Worm (Caenorhabditis elegans): ENCODE data around the gene W03G11.4.

The W03G11.4 gene

ce11 chrX:12095200-12095599 is 2.3 kb upstream of the W03G11.4 start:
- TF ChIP-seq pag-3 (tag; optimal IDR thresholded peaks at IDR 0.05; ENCODE audit: borderline replicate concordance) (no peak), elt-2 (tag; optimal IDR thresholded peaks at IDR 0.05) (no peak), pat-9 (tag; optimal IDR thresholded peaks at IDR 0.05) (no peak), unc-3 (GFP tag; conservative IDR thresholded peaks at IDR 0.05) (no peak), unc-3 (tag; optimal IDR thresholded peaks at IDR 0.05) (no peak), nfya-1 (tag; optimal IDR thresholded peaks at IDR 0.05) (no peak), C38D4.7 (GFP tag; optimal IDR thresholded peaks at IDR 0.05) (no peak), ceh-2 (tag; optimal IDR thresholded peaks at IDR 0.05) (no peak), gmeb-2 (tag; optimal IDR thresholded peaks at IDR 0.05) (no peak)

- TF ChIP-seq fkh-6 (tag; optimal IDR thresholded peaks at IDR 0.05) (no peak), syd-9 (tag; optimal IDR thresholded peaks at IDR 0.05) (no peak), tbx-7 (tag; optimal IDR thresholded peaks at IDR 0.05) (no peak), nhr-11 (tag; optimal IDR thresholded peaks at IDR 0.05) (no peak), elt-4 (tag; optimal IDR thresholded peaks at IDR 0.05) (no peak), ztf-16 (tag; optimal IDR thresholded peaks at IDR 0.05) (no peak), unc-3 (GFP tag; conservative IDR thresholded peaks at IDR 0.05) (no peak), unc-3 (tag; optimal IDR thresholded peaks at IDR 0.05) (no peak), pros-1 (tag; optimal IDR thresholded peaks at IDR 0.05) (no peak), fkh-10 (GFP tag; optimal IDR thresholded peaks at IDR 0.05) (no peak), pax-1 (tag; optimal IDR thresholded peaks at IDR 0.05) (no peak)
These were observed 1.0 kb upstream of the W03G11.4 start for ce11 chrX:12093992-12094391.

- TF ChIP-seq hlh-15 (tag; optimal IDR thresholded peaks at IDR 0.05) (no peak), C38D4.7 (GFP tag; optimal IDR thresholded peaks at IDR 0.05) (no peak), ttx-3 (tag; optimal IDR thresholded peaks at IDR 0.05) (no peak), npax-4 (tag; optimal IDR thresholded peaks at IDR 0.05) (no peak), ceh-19 (GFP tag; optimal IDR thresholded peaks at IDR 0.05) (no peak), fkh-6 (tag; optimal IDR thresholded peaks at IDR 0.05) (no peak), nfya-1 (tag; optimal IDR thresholded peaks at IDR 0.05) (no peak), pha-4 (tag; optimal IDR thresholded peaks at IDR 0.05) (no peak), unc-55 (GFP tag; optimal IDR thresholded peaks at IDR 0.05) (no peak), pqm-1 (tag; optimal IDR thresholded peaks at IDR 0.05) (no peak), syd-9 (tag; optimal IDR thresholded peaks at IDR 0.05) (no peak)
These were observed 322 bp downstream of the W03G11.4 start for ce11 chrX:12092621-12093020.

ce11 chrX:12086297-12086696 is 6.6 kb downstream of the W03G11.4 start:
- TF ChIP-seq pag-3 (tag; optimal IDR thresholded peaks at IDR 0.05; ENCODE audit: borderline replicate concordance) (no peak), ceh-31 (tag; optimal IDR thresholded peaks at IDR 0.05) (peak; percentile 61), ref-2 (tag; optimal IDR thresholded peaks at IDR 0.05) (no peak), tbx-7 (tag; optimal IDR thresholded peaks at IDR 0.05) (no peak), ceh-45 (GFP tag; IDR thresholded peaks at IDR 0.05) (no peak), hlh-15 (tag; optimal IDR thresholded peaks at IDR 0.05) (no peak), ztf-16 (tag; optimal IDR thresholded peaks at IDR 0.05) (no peak), pros-1 (tag; optimal IDR thresholded peaks at IDR 0.05) (no peak), unc-42 (tag; optimal IDR thresholded peaks at IDR 0.05) (no peak), lin-11 (tag; optimal IDR thresholded peaks at IDR 0.05) (no peak), ceh-6 (GFP tag; optimal IDR thresholded peaks at IDR 0.05) (peak; percentile 4), sox-2 (GFP tag; IDR thresholded peaks at IDR 0.05) (no peak), pha-4 (tag; optimal IDR thresholded peaks at IDR 0.05) (no peak), pha-2 (tag; optimal IDR thresholded peaks at IDR 0.05) (no peak), F13H6.1 (tag; optimal IDR thresholded peaks at IDR 0.05) (no peak), ceh-34 (tag; optimal IDR thresholded peaks at IDR 0.05) (peak; percentile 4), nfya-1 (tag; optimal IDR thresholded peaks at IDR 0.05) (peak; percentile 15), elt-4 (tag; optimal IDR thresholded peaks at IDR 0.05) (peak; percentile 78), unc-55 (GFP tag; optimal IDR thresholded peaks at IDR 0.05) (no peak), C08G9.2 (tag; optimal IDR thresholded peaks at IDR 0.05) (peak; percentile 19), ceh-22 (tag; optimal IDR thresholded peaks at IDR 0.05) (no peak), nhr-232 (tag; optimal IDR thresholded peaks at IDR 0.05) (no peak), fkh-6 (tag; optimal IDR thresholded peaks at IDR 0.05) (no peak), elt-2 (tag; optimal IDR thresholded peaks at IDR 0.05) (no peak), ceh-14 (tag; optimal IDR thresholded peaks at IDR 0.05) (no peak), sox-4 (tag; optimal IDR thresholded peaks at IDR 0.05) (no peak), rnt-1 (tag; optimal IDR thresholded peaks at IDR 0.05) (no peak), K02D7.2 (tag; optimal IDR thresholded peaks at IDR 0.05) (no peak), eyg-1 (tag; optimal IDR thresholded peaks at IDR 0.05) (no peak), lim-6 (tag; optimal IDR thresholded peaks at IDR 0.05) (no peak), unc-86 (tag; optimal IDR thresholded peaks at IDR 0.05) (no peak), hlh-8 (tag; optimal IDR thresholded peaks at IDR 0.05) (no peak)

Measured in whole organism, late embryonic.